Worm (Caenorhabditis elegans) whole organism, L2 larva: Measurements from ENCODE around the gene rab-18.

ENCODE experiments used
- alr-1 ChIP-seq: fragments of 150-350 bp; optimal IDR thresholded peaks from 2 replicates; lab custom pipeline; 2014; ENCODE audit warnings: missing biosample characterization, missing genetic modification characterization
- blmp-1 ChIP-seq: sonication (generic microtip); optimal IDR thresholded peaks from 2 replicates; lab custom pipeline; 2017; ENCODE audit warnings: missing genetic modification characterization, mild to moderate bottlenecking, missing compliant biosample characterization, antibody characterized with exemption, moderate library complexity; ENCODE audit not compliant: insufficient read depth
- ceh-16 ChIP-seq: fragments of 150-350 bp; optimal IDR thresholded peaks from 2 replicates; lab custom pipeline; 2014; ENCODE audit warnings: missing biosample characterization, missing genetic modification characterization
- ceh-82 ChIP-seq: fragments of 150-350 bp; optimal IDR thresholded peaks from 2 replicates; lab custom pipeline; 2014; ENCODE audit warnings: missing biosample characterization, missing genetic modification characterization
- crh-2 ChIP-seq: sonication (generic microtip); optimal IDR thresholded peaks from 2 replicates; lab custom pipeline; 2017; ENCODE audit warnings: missing biosample characterization, missing genetic modification characterization
- egl-27 ChIP-seq: sonication (generic microtip); optimal IDR thresholded peaks from 3 replicates; lab custom pipeline; 2017; ENCODE audit warnings: missing biosample characterization, missing genetic modification reagents, missing genetic modification characterization
- elt-3 ChIP-seq: sonication (generic microtip); optimal IDR thresholded peaks from 2 replicates; lab custom pipeline; 2017; ENCODE audit warnings: missing biosample characterization, missing genetic modification characterization
- fos-1 ChIP-seq: fragments of 150-350 bp; optimal IDR thresholded peaks from 2 replicates; lab custom pipeline; 2014; ENCODE audit warnings: missing biosample characterization, missing genetic modification characterization
- gmeb-1 ChIP-seq: fragments of 150-350 bp; optimal IDR thresholded peaks from 2 replicates; lab custom pipeline; 2014; ENCODE audit warnings: missing biosample characterization, missing genetic modification characterization
- nhr-237 ChIP-seq: fragments of 150-350 bp; optimal IDR thresholded peaks from 2 replicates; lab custom pipeline; 2014; ENCODE audit warnings: missing biosample characterization, missing genetic modification characterization
- snpc-4 ChIP-seq: fragments of 150-350 bp; optimal IDR thresholded peaks from 2 replicates; lab custom pipeline; 2014; ENCODE audit warnings: missing biosample characterization, missing genetic modification characterization
- unc-39 ChIP-seq: fragments of 150-350 bp; optimal IDR thresholded peaks from 2 replicates; lab custom pipeline; 2014; ENCODE audit warnings: missing biosample characterization, missing genetic modification characterization
- unc-62 ChIP-seq: fragments of 150-350 bp; optimal IDR thresholded peaks from 2 replicates; lab custom pipeline; 2014; ENCODE audit warnings: missing biosample characterization, missing genetic modification reagents, missing genetic modification characterization
- ztf-4 ChIP-seq: fragments of 150-350 bp; optimal IDR thresholded peaks from 2 replicates; lab custom pipeline; 2014; ENCODE audit warnings: missing biosample characterization, missing genetic modification characterization

ce11 chrIII:1084971-1085370 lies 4.4 kb upstream of the rab-18 start:
- TF ChIP-seq snpc-4 = no peak
- TF ChIP-seq fos-1 = no peak
- TF ChIP-seq ceh-16 (tag; lab: Kevin White, UChicago) = no peak
- no peak for TF ChIP-seq ztf-4 (tag; lab: Kevin White, UChicago)
- TF ChIP-seq crh-2 = no peak
- no peak for TF ChIP-seq unc-39 (tag; lab: Kevin White, UChicago)
- no peak for TF ChIP-seq unc-62
- TF ChIP-seq ceh-82 (tag; lab: Kevin White, UChicago) = no peak
- no peak for TF ChIP-seq alr-1
- no peak for TF ChIP-seq blmp-1 (tag; lab: Kevin White, UChicago)
- no peak for TF ChIP-seq egl-27
- TF ChIP-seq elt-3 (tag; lab: Kevin White, UChicago) = no peak
- no peak for TF ChIP-seq nhr-237 (tag; lab: Kevin White, UChicago)
- TF ChIP-seq gmeb-1 (tag; lab: Kevin White, UChicago) = no peak
